Worm (Caenorhabditis elegans) whole organism, young adult: ENCODE results near the gene rps-21.
A peak's percentile ranks its signal among the peaks of the same experiment; 100 is the strongest.

Experiments used
- B0336.3 ChIP-seq: fragments of 200-800 bp; sonication (Bioruptor generic); IDR thresholded peaks from 2 replicates; pipeline ENCODE4 v1.3.6; 2022; ENCODE audit warnings: missing genetic modification characterization, missing compliant biosample characterization
- C17E4.6 ChIP-seq: fragments of 200-800 bp; sonication (Bioruptor generic); IDR thresholded peaks from 2 replicates; pipeline ENCODE4 v1.3.6; 2022; ENCODE audit warnings: missing genetic modification reagents, missing genetic modification characterization, missing compliant biosample characterization
- D2030.7 ChIP-seq: fragments of 200-800 bp; sonication (Bioruptor generic); IDR thresholded peaks from 2 replicates; pipeline ENCODE4 v1.3.6; 2022; ENCODE audit warnings: missing genetic modification reagents, missing genetic modification characterization, missing compliant biosample characterization
- F22D6.2 ChIP-seq: sonication (generic microtip); optimal IDR thresholded peaks from 2 replicates; lab custom pipeline; 2016; ENCODE audit warnings: mild to moderate bottlenecking, missing genetic modification characterization, missing compliant biosample characterization
- F33H1.4 ChIP-seq: fragments of 200-800 bp; sonication (Bioruptor generic); IDR thresholded peaks from 2 replicates; pipeline ENCODE4 v1.3.6; 2022; ENCODE audit warnings: missing genetic modification reagents, missing genetic modification characterization, missing compliant biosample characterization
- F49E8.2 ChIP-seq: sonication (generic microtip); optimal IDR thresholded peaks from 3 replicates; lab custom pipeline; 2017; ENCODE audit warnings: missing genetic modification characterization, mild to moderate bottlenecking, missing compliant biosample characterization, antibody characterized with exemption, moderate library complexity; ENCODE audit not compliant: insufficient read depth
- K11D2.4 ChIP-seq: fragments of 200-800 bp; sonication (Bioruptor generic); IDR thresholded peaks from 2 replicates; pipeline ENCODE4 v1.3.6; 2022; ENCODE audit warnings: missing genetic modification reagents, missing genetic modification characterization, missing compliant biosample characterization
- Y67H2A.10 ChIP-seq: fragments of 200-800 bp; sonication (Bioruptor generic); conservative IDR thresholded peaks from 2 replicates; pipeline ENCODE4 v1.3.6; 2022; ENCODE audit warnings: missing genetic modification reagents, missing genetic modification characterization, missing compliant biosample characterization
- Y79H2A.3 ChIP-seq: fragments of 200-800 bp; sonication (Bioruptor generic); conservative IDR thresholded peaks from 2 replicates; pipeline ENCODE4 v1.3.6; 2022; ENCODE audit warnings: missing genetic modification reagents, missing genetic modification characterization, missing compliant biosample characterization
- aptf-3 ChIP-seq: fragments of 200-800 bp; sonication (Bioruptor generic); IDR thresholded peaks from 2 replicates; pipeline ENCODE4 v1.3.6; 2022; ENCODE audit warnings: missing genetic modification characterization, missing compliant biosample characterization
- attf-3 ChIP-seq: fragments of 200-800 bp; sonication (Bioruptor generic); conservative IDR thresholded peaks from 2 replicates; pipeline ENCODE4 v1.3.6; 2022; ENCODE audit warnings: missing genetic modification reagents, missing genetic modification characterization, missing compliant biosample characterization
- bed-2 ChIP-seq: fragments of 200-800 bp; sonication (Bioruptor generic); IDR thresholded peaks from 2 replicates; pipeline ENCODE4 v1.3.6; 2022; ENCODE audit warnings: missing genetic modification reagents, missing genetic modification characterization, missing compliant biosample characterization
- ceh-40 ChIP-seq: fragments of 200-800 bp; sonication (Bioruptor generic); IDR thresholded peaks from 2 replicates; pipeline ENCODE4 v1.3.6; 2022; ENCODE audit warnings: missing genetic modification characterization, missing compliant biosample characterization
- ceh-58 ChIP-seq: fragments of 200-800 bp; sonication (Bioruptor generic); IDR thresholded peaks from 2 replicates; pipeline ENCODE4 v1.3.6; 2022; ENCODE audit warnings: missing genetic modification characterization, missing compliant biosample characterization
- chd-7 ChIP-seq: sonication (generic microtip); optimal IDR thresholded peaks from 2 replicates; lab custom pipeline; 2016; ENCODE audit warnings: mild to moderate bottlenecking, missing genetic modification characterization, moderate library complexity, missing compliant biosample characterization
- egl-44 ChIP-seq: fragments of 200-800 bp; sonication (Bioruptor generic); IDR thresholded peaks from 2 replicates; pipeline ENCODE4 v1.3.6; 2022; ENCODE audit warnings: missing genetic modification reagents, missing genetic modification characterization, missing compliant biosample characterization
- ekl-4 ChIP-seq: fragments of 200-800 bp; sonication (Bioruptor generic); IDR thresholded peaks from 2 replicates; pipeline ENCODE4 v1.3.6; 2022; ENCODE audit warnings: missing genetic modification reagents, missing genetic modification characterization, missing compliant biosample characterization
- fkh-3 ChIP-seq: sonication (generic microtip); optimal IDR thresholded peaks from 2 replicates; lab custom pipeline; 2016; ENCODE audit warnings: mild to moderate bottlenecking, missing genetic modification characterization, missing compliant biosample characterization
- gei-17 ChIP-seq: fragments of 200-800 bp; sonication (Bioruptor generic); optimal IDR thresholded peaks from 2 replicates; lab custom pipeline; 2018; ENCODE audit warnings: mild to moderate bottlenecking, missing genetic modification characterization, missing compliant biosample characterization
- hlh-12 ChIP-seq: sonication (generic microtip); optimal IDR thresholded peaks from 2 replicates; lab custom pipeline; 2016; ENCODE audit warnings: missing genetic modification characterization, missing compliant biosample characterization
- hlh-26 ChIP-seq: fragments of 200-800 bp; sonication (Bioruptor generic); conservative IDR thresholded peaks from 2 replicates; pipeline ENCODE4 v1.3.6; 2022; ENCODE audit warnings: missing genetic modification reagents, missing genetic modification characterization, missing compliant biosample characterization
- hmg-20 ChIP-seq: fragments of 200-800 bp; sonication (Bioruptor generic); IDR thresholded peaks from 2 replicates; pipeline ENCODE4 v1.3.6; 2022; ENCODE audit warnings: missing genetic modification reagents, missing genetic modification characterization, missing compliant biosample characterization
- lag-1 ChIP-seq: fragments of 200-800 bp; sonication (Bioruptor generic); IDR thresholded peaks from 2 replicates; pipeline ENCODE4 v1.3.6; 2022; ENCODE audit warnings: missing genetic modification reagents, missing genetic modification characterization, missing compliant biosample characterization
- lin-26 ChIP-seq: fragments of 200-800 bp; sonication (Bioruptor generic); IDR thresholded peaks from 2 replicates; pipeline ENCODE4 v1.3.6; 2022; ENCODE audit warnings: missing genetic modification reagents, missing genetic modification characterization, missing compliant biosample characterization
- lin-35 ChIP-seq, 3 experiments: fragments of 150-350 bp in 2 of 3; sonication (generic microtip) in 1 of 3; optimal IDR thresholded peaks; 2 replicates each; lab custom pipeline; 2014 to 2018; ENCODE audit warnings: missing biosample characterization in 3 of 3, missing genetic modification characterization in 3 of 3, missing genetic modification reagents in 3 of 3
- madf-8 ChIP-seq: fragments of 200-800 bp; sonication (Bioruptor generic); conservative IDR thresholded peaks from 2 replicates; pipeline ENCODE4 v1.3.6; 2022; ENCODE audit warnings: missing genetic modification reagents, missing genetic modification characterization, missing compliant biosample characterization
- mxl-1 ChIP-seq: sonication (generic microtip); optimal IDR thresholded peaks from 2 replicates; lab custom pipeline; 2016; ENCODE audit warnings: missing genetic modification characterization, missing compliant biosample characterization
- nfya-2 ChIP-seq: fragments of 200-800 bp; sonication (Bioruptor generic); IDR thresholded peaks from 2 replicates; pipeline ENCODE4 v1.3.6; 2022; ENCODE audit warnings: missing genetic modification reagents, missing genetic modification characterization, missing compliant biosample characterization
- nhr-80 ChIP-seq: sonication (generic microtip); optimal IDR thresholded peaks from 2 replicates; lab custom pipeline; 2016; ENCODE audit warnings: missing genetic modification characterization, missing compliant biosample characterization
- pbrm-1 ChIP-seq: fragments of 200-800 bp; sonication (Bioruptor generic); IDR thresholded peaks from 2 replicates; pipeline ENCODE4 v1.3.6; 2022; ENCODE audit warnings: missing genetic modification reagents, missing genetic modification characterization, missing compliant biosample characterization
- pha-4 ChIP-seq: fragments of 150-350 bp; sonication (generic microtip); optimal IDR thresholded peaks from 2 replicates; lab custom pipeline; 2014; ENCODE audit warnings: missing biosample characterization, missing genetic modification reagents, missing genetic modification characterization
- snpc-1.1 ChIP-seq: sonication (generic microtip); optimal IDR thresholded peaks from 2 replicates; lab custom pipeline; 2017; ENCODE audit warnings: missing genetic modification characterization, mild to moderate bottlenecking, missing compliant biosample characterization, antibody characterized with exemption, moderate library complexity, missing genotype, missing genetic modification reagents; ENCODE audit not compliant: insufficient read depth
- somi-1 ChIP-seq: fragments of 200-800 bp; sonication (Bioruptor generic); optimal IDR thresholded peaks from 2 replicates; lab custom pipeline; 2018; ENCODE audit warnings: mild to moderate bottlenecking, missing genetic modification characterization, missing compliant biosample characterization
- ztf-18 ChIP-seq: sonication (generic microtip); optimal IDR thresholded peaks from 2 replicates; lab custom pipeline; 2016; ENCODE audit warnings: missing genotype, mild to moderate bottlenecking, missing genetic modification characterization, missing compliant biosample characterization

The rps-21 gene

DNA sequence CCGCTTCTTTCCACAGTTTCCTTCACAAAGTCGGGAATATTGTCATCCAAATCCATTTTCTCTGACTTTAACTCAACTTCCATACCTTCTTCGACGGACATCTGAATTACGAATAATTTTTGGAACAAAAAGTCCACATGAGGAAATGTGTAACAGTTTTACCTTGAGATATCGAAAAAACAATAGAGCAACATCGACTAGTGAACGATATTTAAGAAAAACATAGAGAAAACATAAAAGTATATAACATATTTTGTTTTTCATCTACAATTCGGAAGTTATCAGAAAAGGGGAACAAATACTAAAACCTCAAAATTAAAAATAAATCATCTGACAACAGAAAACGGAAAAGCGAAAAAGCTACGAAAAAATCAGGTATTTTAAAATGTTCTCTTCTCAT is 43.4 kb upstream of the rps-21 start, which contains the start of gene adr-2:
TSS of gene adr-2 (minus strand) at position 101 of the 400 bp plus-strand sequence.
- TF ChIP-seq K11D2.4 (GFP tag; lab: Robert Waterston, UW) = no peak
- TF ChIP-seq lin-26 (GFP tag; lab: Robert Waterston, UW) = no peak
- TF ChIP-seq ztf-18 = peak; percentile 10
- TF ChIP-seq chd-7 = no peak
- no peak for TF ChIP-seq ceh-58
- no peak for TF ChIP-seq gei-17 (GFP tag; lab: Kevin White, UChicago)
- no peak for TF ChIP-seq pbrm-1
- TF ChIP-seq pha-4 = no peak

- no peak for TF ChIP-seq lag-1 (GFP tag; lab: Robert Waterston, UW)
- TF ChIP-seq nhr-80 (tag; lab: Kevin White, UChicago) = no peak
- no peak for TF ChIP-seq egl-44 (GFP tag; lab: Robert Waterston, UW)
- no peak for TF ChIP-seq lin-35 (GFP tag; optimal IDR thresholded peaks at IDR 0.05; lab: Kevin White, UChicago)
- TF ChIP-seq C17E4.6 = no peak
- TF ChIP-seq, all 124 proteins: peak for 0
Measured at ce11 chrIII:7230841-7231240, 41.4 kb upstream of the rps-21 start, which contains the start of gene R151.10. Gene R151.10 (minus strand): TSS chrIII:7230941.

DNA sequence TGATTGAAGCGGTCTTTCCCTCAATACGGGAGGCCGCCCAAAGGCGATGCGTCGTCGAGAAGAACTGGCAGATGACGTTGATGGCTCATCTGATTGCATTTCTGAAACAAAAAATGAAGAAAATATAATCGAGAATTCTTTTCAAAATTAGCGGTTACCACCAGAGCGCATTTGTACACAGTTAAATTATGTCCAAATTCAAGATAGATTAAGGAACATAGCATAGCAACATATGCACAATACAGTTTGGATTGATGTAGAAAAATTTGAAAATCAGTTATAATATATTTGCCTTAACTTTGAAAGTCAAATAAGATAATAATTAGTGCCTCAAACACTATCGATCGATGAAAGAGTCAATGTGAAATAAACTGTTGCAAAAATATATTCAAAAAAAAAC is 40.3 kb upstream of the rps-21 start, which contains the start of gene R151.8:
TSS of gene R151.8 (minus strand) at position 101 of the 400 bp plus-strand sequence.
- TF ChIP-seq mxl-1 = no peak
- TF ChIP-seq, all 124 proteins: peak for 0

DNA sequence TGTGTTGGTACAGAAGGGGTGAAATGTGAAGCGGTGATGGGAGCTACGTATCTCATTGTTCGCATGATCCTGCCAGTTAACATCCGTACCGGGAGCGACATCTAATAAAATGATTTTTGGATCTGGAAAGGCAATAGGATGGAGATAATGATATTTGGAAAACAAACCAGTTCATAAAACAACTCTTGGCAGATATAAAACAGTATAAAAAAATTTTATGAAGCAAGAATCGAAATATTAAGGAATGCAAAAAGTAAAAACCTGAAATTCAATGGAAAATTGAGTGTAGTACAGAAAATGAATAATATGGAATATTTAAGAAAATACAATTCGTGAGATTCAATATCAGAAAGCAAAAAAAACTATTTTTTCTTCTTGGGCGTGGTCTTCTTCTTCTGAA is 37.2 kb upstream of the rps-21 start, which contains the start of gene hsp-75:
TSS of gene hsp-75 (minus strand) at position 101 of the 400 bp plus-strand sequence.
- TF ChIP-seq fkh-3 (tag; lab: Kevin White, UChicago) = no peak
- TF ChIP-seq aptf-3 = no peak
- no peak for TF ChIP-seq madf-8 (GFP tag; lab: Robert Waterston, UW)
- TF ChIP-seq ceh-58 = no peak
- no peak for TF ChIP-seq ekl-4 (GFP tag; lab: Robert Waterston, UW)
- no peak for TF ChIP-seq D2030.7 (GFP tag; lab: Robert Waterston, UW)
- TF ChIP-seq bed-2 = no peak
- no peak for TF ChIP-seq somi-1 (GFP tag; lab: Kevin White, UChicago)
- no peak for TF ChIP-seq attf-3 (GFP tag; lab: Robert Waterston, UW)
- no peak for TF ChIP-seq F33H1.4 (GFP tag; lab: Robert Waterston, UW)
- TF ChIP-seq snpc-1.1 = no peak
- no peak for TF ChIP-seq nfya-2 (GFP tag; lab: Robert Waterston, UW)
- TF ChIP-seq hlh-26 (GFP tag; lab: Robert Waterston, UW) = no peak
- TF ChIP-seq F49E8.2 (tag; lab: Kevin White, UChicago) = no peak

DNA sequence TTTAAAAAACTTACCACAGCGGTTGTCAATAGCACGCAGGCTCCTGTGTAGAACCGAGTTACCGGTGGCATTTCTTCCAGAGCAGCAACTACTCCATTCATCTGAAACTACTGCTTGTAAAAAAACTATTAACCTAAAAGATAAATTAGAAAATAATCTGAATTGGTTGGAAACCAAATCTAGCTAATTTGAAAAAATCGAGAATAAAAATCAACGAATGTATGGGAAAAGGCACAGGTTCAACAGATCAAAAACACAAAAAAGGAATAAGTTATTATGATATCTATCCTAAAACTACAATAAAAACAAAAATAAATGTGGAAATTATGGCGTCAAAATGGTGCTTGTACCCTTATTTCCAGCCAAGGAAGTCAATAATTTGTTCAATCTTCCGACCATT is 33.6 kb upstream of the rps-21 start, which contains the start of gene der-2:
TSS of gene der-2 (minus strand) at position 101 of the 400 bp plus-strand sequence.
- TF ChIP-seq Y67H2A.10 (GFP tag; lab: Robert Waterston, UW) (no peak), ceh-40 (GFP tag; lab: Robert Waterston, UW) (no peak), Y79H2A.3 (no peak), hlh-12 (no peak), hmg-20 (GFP tag; lab: Robert Waterston, UW) (no peak), mxl-1 (no peak), F22D6.2 (tag; lab: Kevin White, UChicago) (no peak), B0336.3 (GFP tag; lab: Robert Waterston, UW) (no peak)
